Fruit fly (Drosophila melanogaster): Measurements from ENCODE around the gene CG32024.

- TF ChIP-seq usp (GFP tag; optimal IDR thresholded peaks at IDR 0.05) = no peak
- TF ChIP-seq brk (GFP tag; optimal IDR thresholded peaks at IDR 0.05) = no peak
- TF ChIP-seq Jra (GFP tag; optimal IDR thresholded peaks at IDR 0.05) = no peak
- TF ChIP-seq ey (GFP tag; optimal IDR thresholded peaks at IDR 0.05) = no peak
- no peak for TF ChIP-seq Mio (GFP tag; optimal IDR thresholded peaks at IDR 0.05)
- no peak for TF ChIP-seq CrebA (GFP tag; optimal IDR thresholded peaks at IDR 0.05; ENCODE audit: borderline replicate concordance)
- no peak for TF ChIP-seq psq (GFP tag; optimal IDR thresholded peaks at IDR 0.05)
- TF ChIP-seq pan (optimal IDR thresholded peaks at IDR 0.05) = no peak
- no peak for TF ChIP-seq lola (GFP tag; optimal IDR thresholded peaks at IDR 0.05)
- no peak for TF ChIP-seq N (GFP tag; optimal IDR thresholded peaks at IDR 0.05)
- no peak for TF ChIP-seq Sp1 (GFP tag; optimal IDR thresholded peaks at IDR 0.05)
- TF ChIP-seq HLH106 (tag; optimal IDR thresholded peaks at IDR 0.05) = no peak
- no peak for TF ChIP-seq Hr78 (GFP tag; optimal IDR thresholded peaks at IDR 0.05)
- TF ChIP-seq Myc (optimal IDR thresholded peaks at IDR 0.05) = no peak
Observed at dm6 chr3L:8852907-8853306, 45.5 kb downstream of the CG32024 start.
